Fruit fly (Drosophila melanogaster) S2 (cell line): ENCODE measurements around the gene CG1737.

Source experiments
- CG8478 ChIP-seq: fragments of >200 bp; optimal IDR thresholded peaks from 2 replicates; lab custom pipeline; 2018
- CTCF ChIP-seq, 2 experiments: fragments of >200 bp; optimal IDR thresholded peaks; 2 replicates each; lab custom pipeline; 2018

DNA sequence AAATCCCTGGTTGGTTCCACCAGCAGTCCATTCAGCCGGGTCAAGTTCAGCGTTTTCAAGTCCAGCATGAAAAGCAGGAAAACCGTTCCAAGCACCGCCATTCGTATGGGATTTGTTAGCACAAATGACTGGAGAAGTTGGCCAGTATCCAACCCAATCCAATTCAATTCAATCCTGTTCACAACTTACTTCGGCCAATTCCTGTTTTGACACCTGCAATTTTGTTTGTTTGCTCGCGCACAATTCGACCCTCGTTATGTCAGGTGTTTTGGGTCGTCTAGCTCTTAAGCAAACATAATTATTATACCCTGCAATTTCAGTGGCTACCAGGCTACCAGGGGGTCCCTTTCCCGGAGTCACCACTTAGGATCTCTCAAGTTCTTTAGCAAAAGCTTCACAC is 39.3 kb upstream of the CG1737 start, which contains the start of gene Ir10a:
- TF ChIP-seq CG8478 (lab: Kevin White, UChicago): no peak
- TF ChIP-seq CTCF (optimal IDR thresholded peaks at IDR 0.05; lab: Kevin White, UChicago): no peak
